Fruit fly (Drosophila melanogaster) whole organism, embryonic: ENCODE results near the gene CG33932.

Source experiments
- Antp ChIP-seq: fragments of 200-800 bp; sonication (Bioruptor generic); optimal IDR thresholded peaks from 3 replicates; lab custom pipeline; 2016; ENCODE audit warnings: missing biosample characterization, missing genetic modification characterization
- Atf3 ChIP-seq: fragments of 200-800 bp; sonication (Bioruptor generic); optimal IDR thresholded peaks from 3 replicates; lab custom pipeline; 2016; ENCODE audit warnings: missing biosample characterization, missing genetic modification characterization
- Bdp1 ChIP-seq: fragments of 200-800 bp; sonication (Bioruptor generic); optimal IDR thresholded peaks from 3 replicates; lab custom pipeline; 2016; ENCODE audit warnings: missing biosample characterization, missing genetic modification characterization
- CG10274 ChIP-seq: fragments of 200-800 bp; sonication (Bioruptor generic); optimal IDR thresholded peaks from 3 replicates; lab custom pipeline; 2017; ENCODE audit warnings: missing biosample characterization, mild to moderate bottlenecking, missing genetic modification characterization
- CG10462 ChIP-seq: fragments of 200-800 bp; sonication (Bioruptor generic); optimal IDR thresholded peaks from 2 replicates; lab custom pipeline; 2016; ENCODE audit warnings: missing biosample characterization, missing genetic modification characterization
- CG10654 ChIP-seq: fragments of 200-800 bp; sonication (Bioruptor generic); optimal IDR thresholded peaks from 2 replicates; lab custom pipeline; 2016; ENCODE audit warnings: missing biosample characterization, missing genetic modification characterization
- CG11093 ChIP-seq: fragments of 200-800 bp; sonication (Bioruptor generic); IDR thresholded peaks from 3 replicates; pipeline ENCODE4 v1.3.6; 2022; ENCODE audit warnings: missing biosample characterization, missing genetic modification characterization
- CG1233 ChIP-seq: fragments of 200-800 bp; sonication (Bioruptor generic); optimal IDR thresholded peaks from 4 replicates; lab custom pipeline; 2018; ENCODE audit warnings: missing biosample characterization, mild to moderate bottlenecking, missing genetic modification characterization
- CG12769 ChIP-seq: fragments of 200-800 bp; sonication (Bioruptor generic); optimal IDR thresholded peaks from 2 replicates; lab custom pipeline; 2019; ENCODE audit warnings: missing biosample characterization, mild to moderate bottlenecking, missing genetic modification characterization, moderate library complexity
- CG12942 ChIP-seq: fragments of 200-800 bp; sonication (Bioruptor generic); optimal IDR thresholded peaks from 3 replicates; lab custom pipeline; 2016; ENCODE audit warnings: missing biosample characterization, missing genetic modification characterization
- CG13123 ChIP-seq: fragments of 200-800 bp; sonication (Bioruptor generic); optimal IDR thresholded peaks from 2 replicates; lab custom pipeline; 2016; ENCODE audit warnings: missing biosample characterization, missing genetic modification characterization
- CG1647 ChIP-seq: fragments of 200-800 bp; sonication (Bioruptor generic); optimal IDR thresholded peaks from 3 replicates; lab custom pipeline; 2016; ENCODE audit warnings: missing biosample characterization, missing genetic modification characterization
- CG3847 ChIP-seq: fragments of 200-800 bp; sonication (Bioruptor generic); IDR thresholded peaks from 2 replicates; pipeline ENCODE4 v1.3.6; 2022; ENCODE audit warnings: missing biosample characterization, missing genetic modification characterization
- CG4360 ChIP-seq: fragments of 200-800 bp; sonication (Bioruptor generic); IDR thresholded peaks from 2 replicates; pipeline ENCODE4 v1.3.6; 2022; ENCODE audit warnings: missing biosample characterization, missing genetic modification characterization
- CG5245 ChIP-seq: fragments of 200-800 bp; sonication (Bioruptor generic); optimal IDR thresholded peaks from 3 replicates; lab custom pipeline; 2016; ENCODE audit warnings: missing biosample characterization, missing genetic modification characterization
- CG8359 ChIP-seq: fragments of 200-800 bp; sonication (Bioruptor generic); optimal IDR thresholded peaks from 2 replicates; lab custom pipeline; 2017; ENCODE audit warnings: missing biosample characterization, mild to moderate bottlenecking, missing genetic modification characterization, borderline replicate concordance
- CG8388 ChIP-seq: fragments of 200-800 bp; sonication (Bioruptor generic); optimal IDR thresholded peaks from 2 replicates; lab custom pipeline; 2019; ENCODE audit warnings: missing biosample characterization, mild to moderate bottlenecking, missing genetic modification characterization, moderate library complexity
- CG8944 ChIP-seq: fragments of 200-800 bp; sonication (Bioruptor generic); optimal IDR thresholded peaks from 3 replicates; lab custom pipeline; 2016; ENCODE audit warnings: missing biosample characterization, missing genetic modification characterization
- CoRest ChIP-seq: fragments of 200-800 bp; sonication (Bioruptor generic); optimal IDR thresholded peaks from 3 replicates; lab custom pipeline; 2018; ENCODE audit warnings: missing biosample characterization, mild to moderate bottlenecking, missing genetic modification characterization, moderate library complexity
- Dad ChIP-seq: fragments of 200-800 bp; sonication (Bioruptor generic); optimal IDR thresholded peaks from 3 replicates; lab custom pipeline; 2016; ENCODE audit warnings: missing biosample characterization, missing genetic modification characterization
- Dip3 ChIP-seq: fragments of 200-800 bp; sonication (Bioruptor generic); optimal IDR thresholded peaks from 3 replicates; lab custom pipeline; 2016; ENCODE audit warnings: missing biosample characterization, missing genetic modification characterization
- Dp ChIP-seq: fragments of 200-800 bp; sonication (Bioruptor generic); optimal IDR thresholded peaks from 2 replicates; lab custom pipeline; 2018; ENCODE audit warnings: missing biosample characterization, mild to moderate bottlenecking, missing genetic modification characterization, moderate library complexity
- Fer3 ChIP-seq: fragments of 200-800 bp; sonication (Bioruptor generic); optimal IDR thresholded peaks from 2 replicates; lab custom pipeline; 2018; ENCODE audit warnings: missing biosample characterization, mild to moderate bottlenecking, missing genetic modification characterization, moderate library complexity
- H15 ChIP-seq: fragments of 200-800 bp; sonication (Bioruptor generic); IDR thresholded peaks from 3 replicates; pipeline ENCODE4 v1.3.6; 2022; ENCODE audit warnings: missing biosample characterization, missing genetic modification characterization
- HLH3B ChIP-seq: fragments of 200-800 bp; sonication (Bioruptor generic); IDR thresholded peaks from 2 replicates; pipeline ENCODE4 v1.3.6; 2022; ENCODE audit warnings: missing biosample characterization, missing genetic modification characterization
- Kr ChIP-seq: fragments of 200-800 bp; sonication (Bioruptor generic); optimal IDR thresholded peaks from 2 replicates; lab custom pipeline; 2017; ENCODE audit warnings: missing biosample characterization, mild to moderate bottlenecking, missing genetic modification characterization
- Oli ChIP-seq: fragments of 200-800 bp; sonication (Bioruptor generic); optimal IDR thresholded peaks from 2 replicates; lab custom pipeline; 2018; ENCODE audit warnings: missing biosample characterization, mild to moderate bottlenecking, missing genetic modification characterization, moderate library complexity
- Scr ChIP-seq: fragments of 200-800 bp; sonication (Bioruptor generic); IDR thresholded peaks from 2 replicates; pipeline ENCODE4 v1.3.6; 2022; ENCODE audit warnings: missing biosample characterization, missing genetic modification characterization; ENCODE audit not compliant: partially characterized antibody
- Side ChIP-seq: fragments of 200-800 bp; sonication (Bioruptor generic); optimal IDR thresholded peaks from 2 replicates; lab custom pipeline; 2016; ENCODE audit warnings: missing biosample characterization, missing genetic modification characterization
- Tbp ChIP-seq: fragments of >200 bp; optimal IDR thresholded peaks from 2 replicates; lab custom pipeline; 2018; ENCODE audit warnings: missing biosample characterization, missing genetic modification characterization
- Xrp1 ChIP-seq: fragments of 200-800 bp; sonication (Bioruptor generic); IDR thresholded peaks from 2 replicates; pipeline ENCODE4 v1.3.6; 2022; ENCODE audit warnings: missing biosample characterization, missing genetic modification characterization
- br ChIP-seq: fragments of >200 bp; optimal IDR thresholded peaks from 2 replicates; lab custom pipeline; 2017
- chm ChIP-seq: fragments of 200-800 bp; sonication (Bioruptor generic); IDR thresholded peaks from 2 replicates; pipeline ENCODE4 v1.3.6; 2022; ENCODE audit warnings: missing biosample characterization, missing genetic modification characterization
- da ChIP-seq: fragments of 200-800 bp; sonication (Bioruptor generic); optimal IDR thresholded peaks from 2 replicates; lab custom pipeline; 2016; ENCODE audit warnings: missing biosample characterization, missing genetic modification characterization
- dysf ChIP-seq: fragments of 200-800 bp; sonication (Bioruptor generic); IDR thresholded peaks from 3 replicates; pipeline ENCODE4 v1.3.6; 2022; ENCODE audit warnings: missing biosample characterization, missing genetic modification characterization
- en ChIP-seq: fragments of 200-800 bp; sonication (Bioruptor generic); optimal IDR thresholded peaks from 2 replicates; lab custom pipeline; 2016; ENCODE audit warnings: missing biosample characterization, missing genetic modification characterization
- exex ChIP-seq: fragments of 200-800 bp; sonication (Bioruptor generic); optimal IDR thresholded peaks from 4 replicates; lab custom pipeline; 2018; ENCODE audit warnings: missing biosample characterization, mild to moderate bottlenecking, missing genetic modification characterization, moderate library complexity
- fd3F ChIP-seq: fragments of 200-800 bp; sonication (Bioruptor generic); optimal IDR thresholded peaks from 2 replicates; lab custom pipeline; 2018; ENCODE audit warnings: missing biosample characterization, mild to moderate bottlenecking, missing genetic modification characterization, moderate library complexity
- grn ChIP-seq: fragments of 200-800 bp; sonication (Bioruptor generic); optimal IDR thresholded peaks from 3 replicates; lab custom pipeline; 2017; ENCODE audit warnings: missing biosample characterization, missing genetic modification characterization
- gsb ChIP-seq: fragments of 200-800 bp; sonication (Bioruptor generic); IDR thresholded peaks from 2 replicates; pipeline ENCODE4 v1.3.6; 2022; ENCODE audit warnings: missing biosample characterization, missing genetic modification characterization
- insv ChIP-seq, 2 experiments: fragments of 200-800 bp; sonication (Bioruptor generic); optimal IDR thresholded peaks; 3 replicates each; lab custom pipeline; 2016 to 2018; ENCODE audit warnings: missing biosample characterization in 2 of 2, missing genetic modification characterization in 2 of 2
- jigr1 ChIP-seq: fragments of 200-800 bp; sonication (Bioruptor generic); IDR thresholded peaks from 3 replicates; pipeline ENCODE4 v1.3.6; 2022; ENCODE audit warnings: missing biosample characterization, missing genetic modification characterization
- klu ChIP-seq: fragments of 200-800 bp; sonication (Bioruptor generic); IDR thresholded peaks from 2 replicates; pipeline ENCODE4 v1.3.6; 2022; ENCODE audit warnings: missing biosample characterization, missing genetic modification characterization
- lola ChIP-seq, 3 experiments: fragments of >200 bp in 2 of 3; fragments of 200-800 bp in 1 of 3; sonication (Bioruptor generic) in 1 of 3; optimal IDR thresholded peaks; 2 replicates each; lab custom pipeline; 2017 to 2019; ENCODE audit warnings: missing biosample characterization in 3 of 3, missing genetic modification characterization in 3 of 3, mild to moderate bottlenecking in 1 of 3, moderate library complexity in 1 of 3
- nerfin-1 ChIP-seq: fragments of 200-800 bp; sonication (Bioruptor generic); optimal IDR thresholded peaks from 3 replicates; lab custom pipeline; 2019; ENCODE audit warnings: missing biosample characterization, mild to moderate bottlenecking, missing genetic modification characterization, moderate library complexity
- odd ChIP-seq: fragments of 200-800 bp; sonication (Bioruptor generic); optimal IDR thresholded peaks from 2 replicates; lab custom pipeline; 2017; ENCODE audit warnings: missing biosample characterization, mild to moderate bottlenecking, missing genetic modification characterization
- p53 ChIP-seq: fragments of 200-800 bp; sonication (Bioruptor generic); optimal IDR thresholded peaks from 2 replicates; lab custom pipeline; 2016; ENCODE audit warnings: missing biosample characterization, missing genetic modification characterization
- sc ChIP-seq, 3 experiments: fragments of >200 bp in 2 of 3; fragments of 200-800 bp in 1 of 3; sonication (Bioruptor generic) in 1 of 3; optimal IDR thresholded peaks; 2 replicates in 2 of 3; 3 replicates in 1 of 3; lab custom pipeline; 2017; ENCODE audit warnings: mild to moderate bottlenecking in 1 of 3, missing biosample characterization in 1 of 3, missing genetic modification characterization in 1 of 3, missing genetic modification reagents in 1 of 3
- sens ChIP-seq: fragments of 200-800 bp; sonication (Bioruptor generic); peaks from one replicate; lab custom pipeline; 2016; ENCODE audit warnings: missing biosample characterization, missing genetic modification characterization
- sqz ChIP-seq: fragments of 200-800 bp; sonication (Bioruptor generic); optimal IDR thresholded peaks from 3 replicates; lab custom pipeline; 2018; ENCODE audit warnings: missing biosample characterization, mild to moderate bottlenecking, missing genetic modification characterization
- tin ChIP-seq: fragments of 200-800 bp; sonication (Bioruptor generic); optimal IDR thresholded peaks from 3 replicates; lab custom pipeline; 2016; ENCODE audit warnings: missing biosample characterization, missing genetic modification characterization

CG33932 gene

DNA sequence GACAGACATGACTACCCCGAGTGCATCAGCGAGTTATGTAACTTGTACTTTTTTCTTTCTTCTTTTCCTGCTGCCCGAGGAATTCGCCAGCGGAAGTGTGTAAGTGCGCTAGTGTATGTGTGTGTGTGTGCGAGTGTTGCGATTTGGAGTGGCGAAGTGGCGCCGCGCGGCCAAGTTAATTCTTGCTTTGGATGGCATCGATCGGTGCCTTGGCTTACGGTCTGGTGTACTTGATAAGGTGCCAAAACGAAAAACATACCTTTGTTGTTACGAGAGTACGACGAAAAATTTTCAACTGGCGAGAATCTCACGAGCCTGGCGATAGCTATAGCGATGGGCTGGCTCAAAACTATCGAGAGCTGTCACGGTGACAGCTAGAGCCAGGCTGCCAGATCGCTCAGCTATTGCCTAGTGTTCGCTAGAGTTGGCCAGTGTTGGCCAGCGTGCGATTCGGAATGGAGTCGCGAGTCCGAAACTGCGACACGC is at the start of gene CG33932, which contains the start of the genes CG18809, COX6B and Rpp20:
Gene CG33932, plus strand, starts transcription at position 429 of the 486 bp plus-strand sequence.
Gene CG18809, minus strand, starts transcription at position 333 of the 486 bp plus-strand sequence.
Gene COX6B, minus strand, starts transcription at position 333 of the 486 bp plus-strand sequence.
Gene Rpp20, plus strand, starts transcription at position 429 of the 486 bp plus-strand sequence.
- no peak for TF ChIP-seq CG11093 (GFP tag; lab: Robert Waterston, UW)
- TF ChIP-seq CG1647 (GFP tag; lab: Kevin White, UChicago) = peak; percentile 63
- peak; percentile 14 for TF ChIP-seq Oli (tag; lab: Kevin White, UChicago)
- TF ChIP-seq gsb (GFP tag; lab: Robert Waterston, UW) = no peak
- peak; percentile 34 for TF ChIP-seq CoRest (tag; lab: Kevin White, UChicago)
- TF ChIP-seq da (GFP tag; lab: Kevin White, UChicago) = peak; percentile 60
- TF ChIP-seq tin (GFP tag; lab: Kevin White, UChicago) = peak; percentile 61
- TF ChIP-seq CG8359 (GFP tag; lab: Kevin White, UChicago) = no peak
- TF ChIP-seq CG3847 (GFP tag; lab: Robert Waterston, UW) = peak; percentile 94
- TF ChIP-seq Antp (GFP tag; lab: Kevin White, UChicago) = peak; percentile 84
- peak; percentile 71 for TF ChIP-seq p53 (GFP tag; lab: Kevin White, UChicago)
- TF ChIP-seq lola (GFP tag; optimal IDR thresholded peaks at IDR 0.05; lab: Kevin White, UChicago) = no peak
- TF ChIP-seq HLH3B = peak; percentile 54
- no peak for TF ChIP-seq Kr (GFP tag; lab: Kevin White, UChicago)
- TF ChIP-seq H15 (GFP tag; lab: Robert Waterston, UW) = peak; percentile 37; the same call in 1 of the 3 replicates
- peak; percentile 37 for TF ChIP-seq CG1233 (GFP tag; lab: Kevin White, UChicago)
- TF ChIP-seq CG10654 (GFP tag; lab: Kevin White, UChicago) = peak; percentile 56
- TF ChIP-seq CG10274 (GFP tag; lab: Kevin White, UChicago) = no peak
- no peak for TF ChIP-seq CG12769 (tag; lab: Kevin White, UChicago)
- TF ChIP-seq Side (GFP tag; lab: Kevin White, UChicago) = peak; percentile 70
- peak; percentile 60 for TF ChIP-seq Dad
- peak; percentile 63 for TF ChIP-seq Bdp1 (GFP tag; lab: Kevin White, UChicago)
- peak; percentile 56 for TF ChIP-seq Atf3 (GFP tag; lab: Kevin White, UChicago)
- no peak for TF ChIP-seq sqz (GFP tag; lab: Kevin White, UChicago)
- peak; percentile 59 for TF ChIP-seq Xrp1 (GFP tag; lab: Robert Waterston, UW)
- peak; percentile 91 for TF ChIP-seq sens (GFP tag; lab: Kevin White, UChicago)
- no peak for TF ChIP-seq en
- no peak for TF ChIP-seq CG8388 (GFP tag; lab: Kevin White, UChicago)
- no peak for TF ChIP-seq jigr1 (GFP tag; lab: Robert Waterston, UW)
- TF ChIP-seq br = no peak
- peak; percentile 69; the same call in 2 of the 3 replicates for TF ChIP-seq dysf (GFP tag; lab: Robert Waterston, UW)
- peak; percentile 62 for TF ChIP-seq CG8944 (GFP tag; lab: Kevin White, UChicago)
- no peak for TF ChIP-seq exex (tag; lab: Kevin White, UChicago)
- peak; percentile 31 for TF ChIP-seq Fer3 (tag; lab: Kevin White, UChicago)
- TF ChIP-seq grn = peak; percentile 7
- peak; percentile 35 for TF ChIP-seq CG13123
- TF ChIP-seq CG10462 (GFP tag; lab: Kevin White, UChicago) = peak; percentile 9
- no peak for TF ChIP-seq fd3F (GFP tag; lab: Kevin White, UChicago)
- TF ChIP-seq Dip3 (GFP tag; lab: Kevin White, UChicago) = peak; percentile 76
- peak in 1 of 2 experiments; percentile 26 for TF ChIP-seq insv (GFP tag; optimal IDR thresholded peaks at IDR 0.05; lab: Kevin White, UChicago)
- TF ChIP-seq Dp (GFP tag; lab: Kevin White, UChicago) = peak; percentile 52
- no peak for TF ChIP-seq odd
- TF ChIP-seq CG4360 (GFP tag; lab: Robert Waterston, UW) = no peak
- TF ChIP-seq nerfin-1 = peak; percentile 65
- TF ChIP-seq klu (GFP tag; lab: Robert Waterston, UW) = no peak
- TF ChIP-seq Tbp (GFP tag; lab: Kevin White, UChicago) = no peak
- no peak for TF ChIP-seq sc (optimal IDR thresholded peaks at IDR 0.05; lab: Kevin White, UChicago)
- TF ChIP-seq sc (GFP tag; optimal IDR thresholded peaks at IDR 0.05; lab: Kevin White, UChicago) = no peak
- TF ChIP-seq CG5245 (GFP tag; lab: Kevin White, UChicago) = no peak
- TF ChIP-seq chm = peak; percentile 72
- TF ChIP-seq Scr (GFP tag; lab: Robert Waterston, UW) = peak; percentile 92
- TF ChIP-seq CG12942 (GFP tag; lab: Kevin White, UChicago) = peak; percentile 68
